Worm (Caenorhabditis elegans) whole organism, L2 larva: ENCODE results near the gene srab-22.

Experiments used
- C34F6.9 ChIP-seq: fragments of 150-350 bp; optimal IDR thresholded peaks from 2 replicates; lab custom pipeline; 2014; ENCODE audit warnings: missing biosample characterization, missing genetic modification characterization
- F13H6.1 ChIP-seq: sonication (generic microtip); optimal IDR thresholded peaks from 2 replicates; lab custom pipeline; 2016; ENCODE audit warnings: missing genetic modification characterization, missing compliant biosample characterization
- R02D3.7 ChIP-seq: fragments of 150-350 bp; optimal IDR thresholded peaks from 2 replicates; lab custom pipeline; 2014; ENCODE audit warnings: missing biosample characterization, missing genetic modification characterization
- Y55F3AM.14 ChIP-seq: fragments of 200-800 bp; sonication (Bioruptor generic); optimal IDR thresholded peaks from 2 replicates; lab custom pipeline; 2018; ENCODE audit warnings: mild to moderate bottlenecking, missing genetic modification characterization, missing compliant biosample characterization
- ZK546.5 ChIP-seq: sonication (generic microtip); optimal IDR thresholded peaks from 2 replicates; lab custom pipeline; 2017; ENCODE audit warnings: missing biosample characterization, missing genetic modification characterization
- alr-1 ChIP-seq: fragments of 150-350 bp; optimal IDR thresholded peaks from 2 replicates; lab custom pipeline; 2014; ENCODE audit warnings: missing biosample characterization, missing genetic modification characterization
- ama-1 ChIP-seq: fragments of 150-350 bp; optimal IDR thresholded peaks from 2 replicates; lab custom pipeline; 2018; ENCODE audit warnings: inconsistent platforms
- blmp-1 ChIP-seq: sonication (generic microtip); optimal IDR thresholded peaks from 2 replicates; lab custom pipeline; 2017; ENCODE audit warnings: missing genetic modification characterization, mild to moderate bottlenecking, missing compliant biosample characterization, antibody characterized with exemption, moderate library complexity; ENCODE audit not compliant: insufficient read depth
- ceh-16 ChIP-seq: fragments of 150-350 bp; optimal IDR thresholded peaks from 2 replicates; lab custom pipeline; 2014; ENCODE audit warnings: missing biosample characterization, missing genetic modification characterization
- ceh-82 ChIP-seq: fragments of 150-350 bp; optimal IDR thresholded peaks from 2 replicates; lab custom pipeline; 2014; ENCODE audit warnings: missing biosample characterization, missing genetic modification characterization
- crh-2 ChIP-seq: sonication (generic microtip); optimal IDR thresholded peaks from 2 replicates; lab custom pipeline; 2017; ENCODE audit warnings: missing biosample characterization, missing genetic modification characterization
- dmd-4 ChIP-seq: sonication (generic microtip); optimal IDR thresholded peaks from 2 replicates; lab custom pipeline; 2017; ENCODE audit warnings: missing biosample characterization, missing genetic modification characterization
- egl-27 ChIP-seq: sonication (generic microtip); optimal IDR thresholded peaks from 3 replicates; lab custom pipeline; 2017; ENCODE audit warnings: missing biosample characterization, missing genetic modification reagents, missing genetic modification characterization
- elt-1 ChIP-seq: fragments of 150-350 bp; optimal IDR thresholded peaks from 2 replicates; lab custom pipeline; 2014; ENCODE audit warnings: missing biosample characterization, missing genetic modification characterization
- elt-3 ChIP-seq: sonication (generic microtip); optimal IDR thresholded peaks from 2 replicates; lab custom pipeline; 2017; ENCODE audit warnings: missing biosample characterization, missing genetic modification characterization
- fos-1 ChIP-seq: fragments of 150-350 bp; optimal IDR thresholded peaks from 2 replicates; lab custom pipeline; 2014; ENCODE audit warnings: missing biosample characterization, missing genetic modification characterization
- gmeb-1 ChIP-seq: fragments of 150-350 bp; optimal IDR thresholded peaks from 2 replicates; lab custom pipeline; 2014; ENCODE audit warnings: missing biosample characterization, missing genetic modification characterization
- lin-11 ChIP-seq: fragments of 150-350 bp; sonication (generic microtip); optimal IDR thresholded peaks from 2 replicates; lab custom pipeline; 2014; ENCODE audit warnings: missing biosample characterization, missing genetic modification characterization, inconsistent platforms, mixed read lengths
- lin-13 ChIP-seq: fragments of 150-350 bp; optimal IDR thresholded peaks from 2 replicates; lab custom pipeline; 2014; ENCODE audit warnings: missing biosample characterization, missing genetic modification reagents, missing genetic modification characterization
- lin-39 ChIP-seq: fragments of 150-350 bp; optimal IDR thresholded peaks from 2 replicates; lab custom pipeline; 2014; ENCODE audit warnings: missing biosample characterization, missing genetic modification reagents, missing genetic modification characterization
- lsy-2 ChIP-seq, 2 experiments: fragments of 150-350 bp in 1 of 2; sonication (generic microtip) in 1 of 2; optimal IDR thresholded peaks; 2 replicates each; lab custom pipeline; 2014 to 2017; ENCODE audit warnings: missing biosample characterization in 2 of 2, missing genetic modification characterization in 2 of 2
- mab-5 ChIP-seq: fragments of 150-350 bp; optimal IDR thresholded peaks from 2 replicates; lab custom pipeline; 2014; ENCODE audit warnings: missing biosample characterization, missing genetic modification characterization
- mbf-1 ChIP-seq: sonication (generic microtip); optimal IDR thresholded peaks from 2 replicates; lab custom pipeline; 2017; ENCODE audit warnings: missing biosample characterization, missing genetic modification characterization
- nhr-10 ChIP-seq: sonication (generic microtip); optimal IDR thresholded peaks from 2 replicates; lab custom pipeline; 2017; ENCODE audit warnings: missing biosample characterization, missing genetic modification characterization
- nhr-12 ChIP-seq: fragments of 150-350 bp; optimal IDR thresholded peaks from 2 replicates; lab custom pipeline; 2014; ENCODE audit warnings: missing biosample characterization, missing genetic modification characterization
- nhr-129 ChIP-seq: fragments of 150-350 bp; optimal IDR thresholded peaks from 2 replicates; lab custom pipeline; 2014; ENCODE audit warnings: missing biosample characterization, missing genetic modification characterization
- nhr-21 ChIP-seq: fragments of 150-350 bp; optimal IDR thresholded peaks from 2 replicates; lab custom pipeline; 2014; ENCODE audit warnings: missing biosample characterization, missing genetic modification characterization
- nhr-23 ChIP-seq: fragments of 150-350 bp; optimal IDR thresholded peaks from 2 replicates; lab custom pipeline; 2014; ENCODE audit warnings: missing biosample characterization, missing genetic modification reagents, missing genetic modification characterization
- nhr-237 ChIP-seq: fragments of 150-350 bp; optimal IDR thresholded peaks from 2 replicates; lab custom pipeline; 2014; ENCODE audit warnings: missing biosample characterization, missing genetic modification characterization
- nhr-25 ChIP-seq: fragments of 150-350 bp; sonication (generic microtip); optimal IDR thresholded peaks from 3 replicates; lab custom pipeline; 2014; ENCODE audit warnings: missing biosample characterization, missing genetic modification characterization
- nhr-6 ChIP-seq: fragments of 150-350 bp; optimal IDR thresholded peaks from 2 replicates; lab custom pipeline; 2014; ENCODE audit warnings: missing biosample characterization, missing genetic modification characterization
- nhr-77 ChIP-seq: fragments of 150-350 bp; optimal IDR thresholded peaks from 2 replicates; lab custom pipeline; 2014; ENCODE audit warnings: missing biosample characterization, missing genetic modification characterization
- sem-4 ChIP-seq: fragments of 150-350 bp; optimal IDR thresholded peaks from 2 replicates; lab custom pipeline; 2014; ENCODE audit warnings: missing biosample characterization, missing genetic modification reagents, missing genetic modification characterization
- skn-1 ChIP-seq: sonication (generic microtip); optimal IDR thresholded peaks from 2 replicates; lab custom pipeline; 2017; ENCODE audit warnings: missing biosample characterization, missing genetic modification characterization
- sma-3 ChIP-seq: sonication (generic microtip); optimal IDR thresholded peaks from 2 replicates; lab custom pipeline; 2016; ENCODE audit warnings: missing genetic modification reagents, missing genetic modification characterization, missing compliant biosample characterization
- sma-9 ChIP-seq, 2 experiments: fragments of 150-350 bp in 1 of 2; sonication (generic microtip) in 1 of 2; optimal IDR thresholded peaks; 2 replicates each; lab custom pipeline; 2014 to 2016; ENCODE audit warnings: missing genetic modification characterization in 2 of 2, mild to moderate bottlenecking in 1 of 2, missing biosample characterization in 1 of 2, missing compliant biosample characterization in 1 of 2, missing genetic modification reagents in 1 of 2, moderate library complexity in 1 of 2
- snpc-4 ChIP-seq: fragments of 150-350 bp; optimal IDR thresholded peaks from 2 replicates; lab custom pipeline; 2014; ENCODE audit warnings: missing biosample characterization, missing genetic modification characterization
- unc-39 ChIP-seq: fragments of 150-350 bp; optimal IDR thresholded peaks from 2 replicates; lab custom pipeline; 2014; ENCODE audit warnings: missing biosample characterization, missing genetic modification characterization
- unc-55 ChIP-seq: fragments of 150-350 bp; sonication (generic microtip); optimal IDR thresholded peaks from 3 replicates; lab custom pipeline; 2014; ENCODE audit warnings: missing biosample characterization, missing genetic modification reagents, missing genetic modification characterization
- unc-62 ChIP-seq: fragments of 150-350 bp; optimal IDR thresholded peaks from 2 replicates; lab custom pipeline; 2014; ENCODE audit warnings: missing biosample characterization, missing genetic modification reagents, missing genetic modification characterization
- zag-1 ChIP-seq: fragments of 150-350 bp; optimal IDR thresholded peaks from 2 replicates; lab custom pipeline; 2014; ENCODE audit warnings: missing biosample characterization, missing genetic modification characterization
- ztf-1 ChIP-seq: fragments of 200-800 bp; sonication (Bioruptor generic); conservative IDR thresholded peaks from 2 replicates; pipeline ENCODE4 v1.3.6; 2022; ENCODE audit warnings: missing genetic modification characterization, missing compliant biosample characterization
- ztf-11 ChIP-seq: sonication (generic microtip); optimal IDR thresholded peaks from 2 replicates; lab custom pipeline; 2017; ENCODE audit warnings: missing biosample characterization, missing genetic modification characterization
- ztf-4 ChIP-seq: fragments of 150-350 bp; optimal IDR thresholded peaks from 2 replicates; lab custom pipeline; 2014; ENCODE audit warnings: missing biosample characterization, missing genetic modification characterization

The srab-22 gene

ce11 chrV:3426076-3426475, at the start of gene srab-22:
TSS of gene srab-22 (plus strand) at chrV:3426376.
- TF ChIP-seq unc-62 (GFP tag; lab: Kevin White, UChicago) (no peak), unc-55 (GFP tag; lab: Kevin White, UChicago) (no peak)
- TF ChIP-seq, all 48 proteins: peak for 0

- TF ChIP-seq elt-3 (tag; lab: Kevin White, UChicago) (no peak), sma-9 (GFP tag; optimal IDR thresholded peaks at IDR 0.05; lab: Kevin White, UChicago) (no peak), sma-9 (tag; optimal IDR thresholded peaks at IDR 0.05; lab: Kevin White, UChicago) (no peak), egl-27 (no peak), mbf-1 (tag; lab: Kevin White, UChicago) (no peak), nhr-25 (tag; lab: Kevin White, UChicago) (no peak), dmd-4 (tag; lab: Kevin White, UChicago) (no peak), zag-1 (tag; lab: Kevin White, UChicago) (no peak), unc-39 (tag; lab: Kevin White, UChicago) (no peak), crh-2 (tag; lab: Kevin White, UChicago) (no peak), alr-1 (no peak), ztf-11 (no peak), sem-4 (tag; lab: Kevin White, UChicago) (no peak), lsy-2 (tag; optimal IDR thresholded peaks at IDR 0.05; lab: Kevin White, UChicago) (no peak), nhr-237 (tag; lab: Kevin White, UChicago) (no peak), snpc-4 (tag; lab: Kevin White, UChicago) (no peak), Y55F3AM.14 (GFP tag; lab: Kevin White, UChicago) (no peak), ztf-4 (tag; lab: Kevin White, UChicago) (no peak), nhr-129 (tag; lab: Kevin White, UChicago) (no peak), lin-11 (tag; lab: Kevin White, UChicago) (no peak)
These were observed 49.2 kb upstream of the srab-22 start, which contains the start of gene srbc-2 for ce11 chrV:3376973-3377372. TSS of gene srbc-2 (minus strand) at chrV:3377073.

ce11 chrV:3388299-3388698, 37.9 kb upstream of the srab-22 start:
- TF ChIP-seq nhr-6 (tag; lab: Kevin White, UChicago): no peak
- peak; percentile 4 for TF ChIP-seq C34F6.9 (tag; lab: Kevin White, UChicago)
- peak; percentile 61 for TF ChIP-seq F13H6.1 (tag; lab: Kevin White, UChicago)
- TF ChIP-seq lsy-2 (tag; optimal IDR thresholded peaks at IDR 0.05; lab: Kevin White, UChicago): peak in 1 of 2 experiments; percentile 27
- no peak for TF ChIP-seq ceh-82
- TF ChIP-seq ztf-4 (tag; lab: Kevin White, UChicago): no peak
- TF ChIP-seq lin-39 (tag; lab: Kevin White, UChicago): no peak
- TF ChIP-seq fos-1: peak; percentile 29
- no peak for TF ChIP-seq nhr-23 (tag; lab: Kevin White, UChicago)
- no peak for TF ChIP-seq skn-1 (tag; lab: Kevin White, UChicago)
- no peak for TF ChIP-seq unc-62 (GFP tag; lab: Kevin White, UChicago)
- no peak for TF ChIP-seq R02D3.7
- TF ChIP-seq nhr-25 (tag; lab: Kevin White, UChicago): no peak
- no peak for TF ChIP-seq ama-1 (lab: Kevin White, UChicago)
- TF ChIP-seq mbf-1 (tag; lab: Kevin White, UChicago): no peak
- no peak for TF ChIP-seq nhr-10 (tag; lab: Kevin White, UChicago)
- no peak for TF ChIP-seq dmd-4 (tag; lab: Kevin White, UChicago)
- TF ChIP-seq elt-1: no peak
- no peak for TF ChIP-seq ztf-1 (GFP tag; lab: Robert Waterston, UW)
- TF ChIP-seq egl-27: peak; percentile 17
- TF ChIP-seq nhr-129 (tag; lab: Kevin White, UChicago): peak; percentile 31
- TF ChIP-seq sma-9 (GFP tag; optimal IDR thresholded peaks at IDR 0.05; lab: Kevin White, UChicago): peak; percentile 91
- TF ChIP-seq sma-9 (tag; optimal IDR thresholded peaks at IDR 0.05; lab: Kevin White, UChicago): no peak
- no peak for TF ChIP-seq nhr-12

- TF ChIP-seq nhr-6 (tag; lab: Kevin White, UChicago): peak; percentile 83
- no peak for TF ChIP-seq elt-3 (tag; lab: Kevin White, UChicago)
- peak; percentile 90 for TF ChIP-seq egl-27
- peak; percentile 99 for TF ChIP-seq sma-9 (GFP tag; optimal IDR thresholded peaks at IDR 0.05; lab: Kevin White, UChicago)
- TF ChIP-seq sma-9 (tag; optimal IDR thresholded peaks at IDR 0.05; lab: Kevin White, UChicago): peak; percentile 58
- TF ChIP-seq blmp-1 (tag; lab: Kevin White, UChicago): peak; percentile 29
- no peak for TF ChIP-seq lin-39 (tag; lab: Kevin White, UChicago)
- TF ChIP-seq lin-13 (GFP tag; lab: Kevin White, UChicago): peak; percentile 76
- TF ChIP-seq nhr-23 (tag; lab: Kevin White, UChicago): no peak
- TF ChIP-seq skn-1 (tag; lab: Kevin White, UChicago): no peak
- TF ChIP-seq mab-5 (tag; lab: Kevin White, UChicago): peak; percentile 18
- TF ChIP-seq R02D3.7: no peak
- TF ChIP-seq Y55F3AM.14 (GFP tag; lab: Kevin White, UChicago): peak; percentile 56
- no peak for TF ChIP-seq ztf-11
- TF ChIP-seq nhr-21 (tag; lab: Kevin White, UChicago): peak; percentile 84
- TF ChIP-seq gmeb-1 (tag; lab: Kevin White, UChicago): peak; percentile 73
- TF ChIP-seq lin-11 (tag; lab: Kevin White, UChicago): peak; percentile 37
- TF ChIP-seq nhr-10 (tag; lab: Kevin White, UChicago): no peak
- TF ChIP-seq nhr-12: no peak
- no peak for TF ChIP-seq ztf-4 (tag; lab: Kevin White, UChicago)
- TF ChIP-seq snpc-4 (tag; lab: Kevin White, UChicago): peak; percentile 63
- TF ChIP-seq nhr-77: no peak
- TF ChIP-seq crh-2 (tag; lab: Kevin White, UChicago): peak; percentile 84
- no peak for TF ChIP-seq mbf-1 (tag; lab: Kevin White, UChicago)
- TF ChIP-seq ceh-16: no peak
- peak; percentile 88 for TF ChIP-seq sma-3
- TF ChIP-seq dmd-4 (tag; lab: Kevin White, UChicago): no peak
- no peak for TF ChIP-seq ZK546.5
- no peak for TF ChIP-seq unc-62 (GFP tag; lab: Kevin White, UChicago)
These were observed 35.2 kb upstream of the srab-22 start for ce11 chrV:3391005-3391404.
